Comparison of ENCODE assay signal across 1 fruit fly cellular context in the genomic region with DNA sequence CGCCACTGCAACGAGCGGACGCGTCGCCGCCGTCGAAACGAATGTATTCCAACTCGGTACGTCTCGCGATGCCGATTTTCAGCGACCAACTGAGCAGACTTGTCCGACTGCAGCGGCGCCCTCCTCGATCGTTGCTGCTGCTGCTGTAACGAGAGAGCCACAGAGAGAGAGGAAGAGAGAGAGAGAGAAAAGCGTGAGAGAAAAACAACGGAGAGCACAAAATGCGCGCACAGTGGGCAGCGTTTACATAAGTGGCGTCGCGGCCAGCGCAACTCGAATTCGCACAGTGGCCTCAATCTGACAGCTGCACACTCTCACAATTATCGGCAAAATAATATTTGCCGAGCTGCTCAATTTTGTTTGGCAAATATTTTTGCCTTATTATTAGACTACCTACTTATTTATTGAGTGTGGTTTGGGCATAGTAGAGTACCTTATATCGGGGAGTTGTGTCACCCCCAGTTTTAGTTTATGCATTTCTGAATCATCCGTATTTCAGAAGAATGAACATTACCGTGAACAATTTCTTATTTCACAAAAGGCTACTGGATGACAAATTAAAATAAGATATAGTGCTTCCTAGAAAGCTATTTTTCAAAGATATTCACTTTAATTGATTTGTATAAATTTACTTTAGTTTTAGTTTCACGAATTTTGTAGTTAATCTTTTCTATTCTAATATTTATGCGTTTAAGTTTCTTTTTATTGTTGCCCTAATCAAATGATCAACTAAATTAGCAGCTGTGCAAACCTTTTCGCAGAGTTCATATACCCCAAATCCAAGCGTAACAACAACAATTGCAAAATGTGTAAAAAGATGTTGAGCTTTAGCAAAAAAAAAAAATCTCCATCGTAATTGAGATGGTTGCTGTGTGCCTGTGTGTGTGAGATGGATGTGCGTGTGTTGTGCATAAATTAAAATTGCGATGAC.
TF ChIP-seq lines count a peak whose summit lies in the region.

No protein-coding gene starts in this region.

TF ChIP-seq in whole organism, embryonic, 481 proteins besides CTCF, POLR2A, EP300 and RAD21 (continued from another document and continues in another):
- TF ChIP-seq CkIIα-i1 (GFP tag; IDR thresholded peaks at IDR 0.05; lab: Robert Waterston, UW) (no peak), al (GFP tag; IDR thresholded peaks at IDR 0.05; lab: Robert Waterston, UW) (peak; percentile 60; the same call in 1 of the 2 replicates), Xrp1 (GFP tag; IDR thresholded peaks at IDR 0.05; lab: Robert Waterston, UW) (peak; percentile 76), CG31224 (GFP tag; IDR thresholded peaks at IDR 0.05; lab: Robert Waterston, UW) (peak; percentile 50), nmo (GFP tag; optimal IDR thresholded peaks at IDR 0.05; lab: Kevin White, UChicago) (peak; percentile 57), CG12219 (GFP tag; optimal IDR thresholded peaks at IDR 0.05; lab: Kevin White, UChicago) (peak; percentile 44), B-H2 (GFP tag; optimal IDR thresholded peaks at IDR 0.05; lab: Kevin White, UChicago) (peak; percentile 42), CG17568 (GFP tag; optimal IDR thresholded peaks at IDR 0.05; lab: Kevin White, UChicago) (peak; percentile 35), knrl (GFP tag; IDR thresholded peaks at IDR 0.05; lab: Robert Waterston, UW; ENCODE audit: partially characterized antibody) (no peak), klu (GFP tag; IDR thresholded peaks at IDR 0.05; lab: Robert Waterston, UW) (0 out of 2 replicates have a peak, but pooled peaks have one; percentile 7), Mad (GFP tag; optimal IDR thresholded peaks at IDR 0.05; lab: Kevin White, UChicago) (peak; percentile 40), bbx (GFP tag; IDR thresholded peaks at IDR 0.05; lab: Robert Waterston, UW; ENCODE audit: partially characterized antibody) (no peak), CG9932 (GFP tag; IDR thresholded peaks at IDR 0.05; lab: Robert Waterston, UW) (peak; percentile 85), mam (GFP tag; optimal IDR thresholded peaks at IDR 0.05; lab: Kevin White, UChicago) (peak; percentile 74), CG11560 (tag; IDR thresholded peaks at IDR 0.05; lab: Robert Waterston, UW) (0 out of 3 replicates have a peak, but pooled peaks have one; percentile 13), pzg (GFP tag; optimal IDR thresholded peaks at IDR 0.05; lab: Kevin White, UChicago) (no peak), ab (GFP tag; optimal IDR thresholded peaks at IDR 0.05; lab: Kevin White, UChicago) (peak; percentile 9), CG34376 (GFP tag; optimal IDR thresholded peaks at IDR 0.05; lab: Kevin White, UChicago) (peak; percentile 12), CG7786 (GFP tag; optimal IDR thresholded peaks at IDR 0.05; lab: Kevin White, UChicago) (peak; percentile 77), CG18599 (GFP tag; optimal IDR thresholded peaks at IDR 0.05; lab: Kevin White, UChicago) (peak; percentile 44), CG32767 (GFP tag; IDR thresholded peaks at IDR 0.05; lab: Robert Waterston, UW) (no peak), Dref (GFP tag; IDR thresholded peaks at IDR 0.05; lab: Robert Waterston, UW) (no peak; the same call in 1 of the 2 replicates), salm (tag; optimal IDR thresholded peaks at IDR 0.05; lab: Kevin White, UChicago) (no peak), CG17385 (GFP tag; optimal IDR thresholded peaks at IDR 0.05; lab: Kevin White, UChicago) (peak; percentile 53), Dip3 (GFP tag; optimal IDR thresholded peaks at IDR 0.05; lab: Kevin White, UChicago) (no peak), CG17186 (GFP tag; optimal IDR thresholded peaks at IDR 0.05; lab: Kevin White, UChicago) (peak; percentile 51), CG6854 (GFP tag; optimal IDR thresholded peaks at IDR 0.05; lab: Kevin White, UChicago) (no peak), eyg (GFP tag; optimal IDR thresholded peaks at IDR 0.05; lab: Kevin White, UChicago) (no peak), wdn (GFP tag; IDR thresholded peaks at IDR 0.05; lab: Robert Waterston, UW) (peak; percentile 59; the same call in 1 of the 2 replicates), ewg (GFP tag; optimal IDR thresholded peaks at IDR 0.05; lab: Kevin White, UChicago) (peak; percentile 43), Dp (GFP tag; optimal IDR thresholded peaks at IDR 0.05; lab: Kevin White, UChicago) (no peak), lab (GFP tag; optimal IDR thresholded peaks at IDR 0.05; lab: Kevin White, UChicago) (peak; percentile 69), Pdp1 (GFP tag; optimal IDR thresholded peaks at IDR 0.05; lab: Kevin White, UChicago) (peak; percentile 66 to 96), pros (GFP tag; optimal IDR thresholded peaks at IDR 0.05; lab: Kevin White, UChicago) (no peak), CG2875 (GFP tag; optimal IDR thresholded peaks at IDR 0.05; lab: Kevin White, UChicago) (peak; percentile 34), zf30C (GFP tag; optimal IDR thresholded peaks at IDR 0.05; lab: Kevin White, UChicago) (no peak), Dll (GFP tag; IDR thresholded peaks at IDR 0.05; lab: Robert Waterston, UW; ENCODE audit: partially characterized antibody) (peak; percentile 51; the same call in 1 of the 4 replicates), CG6791 (GFP tag; IDR thresholded peaks at IDR 0.05; lab: Robert Waterston, UW; ENCODE audit: partially characterized antibody) (no peak), CG16815 (GFP tag; optimal IDR thresholded peaks at IDR 0.05; lab: Kevin White, UChicago) (peak; percentile 61), ro (GFP tag; IDR thresholded peaks at IDR 0.05; lab: Robert Waterston, UW) (peak; percentile 45), CG12942 (GFP tag; optimal IDR thresholded peaks at IDR 0.05; lab: Kevin White, UChicago) (no peak), Hr39 (optimal IDR thresholded peaks at IDR 0.05; lab: Kevin White, UChicago) (no peak), Sry-δ (GFP tag; optimal IDR thresholded peaks at IDR 0.05; lab: Kevin White, UChicago) (peak; percentile 22), CG33557 (GFP tag; optimal IDR thresholded peaks at IDR 0.05; lab: Kevin White, UChicago) (peak; percentile 14), CG14710 (tag; optimal IDR thresholded peaks at IDR 0.05; lab: Kevin White, UChicago) (peak; percentile 31), CG9437 (GFP tag; optimal IDR thresholded peaks at IDR 0.05; lab: Kevin White, UChicago) (peak; percentile 70), Bgb (GFP tag; IDR thresholded peaks at IDR 0.05; lab: Robert Waterston, UW; ENCODE audit: partially characterized antibody) (no peak), NfI (GFP tag; optimal IDR thresholded peaks at IDR 0.05; lab: Kevin White, UChicago) (peak; percentile 63), CG8359 (GFP tag; optimal IDR thresholded peaks at IDR 0.05; lab: Kevin White, UChicago; ENCODE audit: borderline replicate concordance) (no peak), z (GFP tag; IDR thresholded peaks at IDR 0.05; lab: Robert Waterston, UW) (peak; percentile 18; the same call in 1 of the 3 replicates), Atf3 (GFP tag; optimal IDR thresholded peaks at IDR 0.05; lab: Kevin White, UChicago) (peak; percentile 23), CG12769 (tag; optimal IDR thresholded peaks at IDR 0.05; lab: Kevin White, UChicago) (peak; percentile 64), rib (GFP tag; IDR thresholded peaks at IDR 0.05; lab: Robert Waterston, UW) (peak; percentile 45), CG1602 (GFP tag; optimal IDR thresholded peaks at IDR 0.05; lab: Kevin White, UChicago) (peak; percentile 44), CG4360 (GFP tag; IDR thresholded peaks at IDR 0.05; lab: Robert Waterston, UW) (no peak), Fer2 (tag; optimal IDR thresholded peaks at IDR 0.05; lab: Kevin White, UChicago) (peak; percentile 9), jing (GFP tag; optimal IDR thresholded peaks at IDR 0.05; lab: Kevin White, UChicago) (no peak), Taf1 (GFP tag; IDR thresholded peaks at IDR 0.05; lab: Robert Waterston, UW) (0 out of 2 replicates have a peak, but pooled peaks have one; percentile 30), CG9817 (tag; optimal IDR thresholded peaks at IDR 0.05; lab: Kevin White, UChicago) (peak; percentile 5), fd3F (GFP tag; optimal IDR thresholded peaks at IDR 0.05; lab: Kevin White, UChicago) (peak; percentile 39), CG1233 (GFP tag; optimal IDR thresholded peaks at IDR 0.05; lab: Kevin White, UChicago) (peak; percentile 62), CG42726 (GFP tag; IDR thresholded peaks at IDR 0.05; lab: Robert Waterston, UW; ENCODE audit: partially characterized antibody) (no peak), pan (optimal IDR thresholded peaks at IDR 0.05; lab: Kevin White, UChicago) (no peak), pan (GFP tag; optimal IDR thresholded peaks at IDR 0.05 in 1 of 2, IDR thresholded peaks at IDR 0.05 in 1 of 2) (peak in 1 of 2 experiments; percentile 77), amos (GFP tag; IDR thresholded peaks at IDR 0.05; lab: Robert Waterston, UW; ENCODE audit: partially characterized antibody) (peak; percentile 11; the same call in 1 of the 2 replicates), HLH54F (GFP tag; optimal IDR thresholded peaks at IDR 0.05; lab: Kevin White, UChicago) (peak; percentile 71), Ada2b (GFP tag; IDR thresholded peaks at IDR 0.05; lab: Robert Waterston, UW) (peak; percentile 69; the same call in 1 of the 2 replicates), CG7372 (GFP tag; IDR thresholded peaks at IDR 0.05; lab: Robert Waterston, UW) (peak; percentile 59), CG6272 (GFP tag; IDR thresholded peaks at IDR 0.05; lab: Robert Waterston, UW) (peak; percentile 61; the same call in 1 of the 2 replicates), BEAF-32 (GFP tag; optimal IDR thresholded peaks at IDR 0.05; lab: Kevin White, UChicago) (no peak), tap (tag; optimal IDR thresholded peaks at IDR 0.05; lab: Kevin White, UChicago) (no peak), CG11695 (GFP tag; IDR thresholded peaks at IDR 0.05; lab: Robert Waterston, UW) (peak; percentile 39; the same call in 2 of the 3 replicates), nom (GFP tag; optimal IDR thresholded peaks at IDR 0.05; lab: Kevin White, UChicago) (peak; percentile 68), CG2120 (GFP tag; optimal IDR thresholded peaks at IDR 0.05; lab: Kevin White, UChicago) (peak; percentile 78), CG10979 (tag; optimal IDR thresholded peaks at IDR 0.05; lab: Kevin White, UChicago) (peak; percentile 44), CG10654 (GFP tag; optimal IDR thresholded peaks at IDR 0.05; lab: Kevin White, UChicago) (peak; percentile 27), fd64A (GFP tag; optimal IDR thresholded peaks at IDR 0.05; lab: Kevin White, UChicago) (no peak), CG17912 (GFP tag; optimal IDR thresholded peaks at IDR 0.05; lab: Kevin White, UChicago) (no peak), CG6654 (GFP tag; optimal IDR thresholded peaks at IDR 0.05; lab: Kevin White, UChicago) (peak; percentile 25), Mes4 (GFP tag; optimal IDR thresholded peaks at IDR 0.05; lab: Kevin White, UChicago) (peak; percentile 23), CG18619 (GFP tag; optimal IDR thresholded peaks at IDR 0.05; lab: Kevin White, UChicago) (peak; percentile 70), MTF-1 (GFP tag; optimal IDR thresholded peaks at IDR 0.05; lab: Kevin White, UChicago; ENCODE audit: borderline replicate concordance) (peak; percentile 35), CG5180 (GFP tag; optimal IDR thresholded peaks at IDR 0.05; lab: Kevin White, UChicago) (peak; percentile 17), pum (GFP tag; optimal IDR thresholded peaks at IDR 0.05; lab: Kevin White, UChicago) (peak; percentile 66), dmrt99B (tag; optimal IDR thresholded peaks at IDR 0.05; lab: Kevin White, UChicago) (peak; percentile 66), CG10366 (GFP tag; IDR thresholded peaks at IDR 0.05; lab: Robert Waterston, UW) (peak; percentile 66), Gug (GFP tag; IDR thresholded peaks at IDR 0.05; lab: Robert Waterston, UW) (peak; percentile 82; the same call in 2 of the 4 replicates), her (GFP tag; optimal IDR thresholded peaks at IDR 0.05; lab: Kevin White, UChicago) (peak; percentile 56), scrt (GFP tag; optimal IDR thresholded peaks at IDR 0.05; lab: Kevin White, UChicago) (no peak), zen2 (GFP tag; IDR thresholded peaks at IDR 0.05; lab: Robert Waterston, UW; ENCODE audit: partially characterized antibody) (peak; percentile 77), CG10209 (GFP tag; optimal IDR thresholded peaks at IDR 0.05; lab: Kevin White, UChicago) (peak; percentile 56), Sry-β (GFP tag; optimal IDR thresholded peaks at IDR 0.05; lab: Kevin White, UChicago) (no peak), CHES-1-like (GFP tag; optimal IDR thresholded peaks at IDR 0.05; lab: Kevin White, UChicago) (peak; percentile 56), CG13424 (tag; optimal IDR thresholded peaks at IDR 0.05; lab: Kevin White, UChicago) (peak; percentile 49), CG10274 (GFP tag; optimal IDR thresholded peaks at IDR 0.05; lab: Kevin White, UChicago) (peak; percentile 97), CG7987 (GFP tag; optimal IDR thresholded peaks at IDR 0.05; lab: Kevin White, UChicago) (peak; percentile 39), gcm2 (GFP tag; optimal IDR thresholded peaks at IDR 0.05; lab: Kevin White, UChicago) (no peak), chinmo (GFP tag; IDR thresholded peaks at IDR 0.05; lab: Robert Waterston, UW; ENCODE audit: partially characterized antibody) (peak; percentile 90; the same call in 2 of the 4 replicates), CG10543 (GFP tag; optimal IDR thresholded peaks at IDR 0.05; lab: Kevin White, UChicago) (peak; percentile 39), yki (optimal IDR thresholded peaks at IDR 0.05; lab: Kevin White, UChicago) (peak; percentile 98), Scr (GFP tag; IDR thresholded peaks at IDR 0.05; lab: Robert Waterston, UW; ENCODE audit: partially characterized antibody) (no peak), CG4404 (GFP tag; IDR thresholded peaks at IDR 0.05; lab: Robert Waterston, UW) (peak; percentile 27; the same call in 1 of the 2 replicates), CG7556 (GFP tag; optimal IDR thresholded peaks at IDR 0.05; lab: Kevin White, UChicago) (peak; percentile 74), Abd-B (GFP tag; optimal IDR thresholded peaks at IDR 0.05; lab: Kevin White, UChicago) (peak; percentile 13), CG10267 (tag; optimal IDR thresholded peaks at IDR 0.05; lab: Kevin White, UChicago) (peak; percentile 18), CG10462 (GFP tag; optimal IDR thresholded peaks at IDR 0.05; lab: Kevin White, UChicago) (no peak), crol (GFP tag; IDR thresholded peaks at IDR 0.05; lab: Robert Waterston, UW) (no peak), CG14667 (GFP tag; IDR thresholded peaks at IDR 0.05; lab: Robert Waterston, UW) (peak; percentile 49), ken (GFP tag; IDR thresholded peaks at IDR 0.05; lab: Robert Waterston, UW) (0 out of 3 replicates have a peak, but pooled peaks have one; percentile 49), CG16863 (GFP tag; optimal IDR thresholded peaks at IDR 0.05; lab: Kevin White, UChicago) (peak; percentile 69), Chrac-16 (GFP tag; optimal IDR thresholded peaks at IDR 0.05; lab: Kevin White, UChicago) (peak; percentile 66), Aef1 (GFP tag; IDR thresholded peaks at IDR 0.05; lab: Robert Waterston, UW) (peak; percentile 64), H2.0 (GFP tag; IDR thresholded peaks at IDR 0.05; lab: Robert Waterston, UW) (peak; percentile 51; the same call in 1 of the 2 replicates), CG9609 (GFP tag; optimal IDR thresholded peaks at IDR 0.05; lab: Kevin White, UChicago) (peak; percentile 54)
